Fruit fly (Drosophila melanogaster) whole organism, embryonic: ENCODE data around the gene CG42542.

Experiments
- Atf-2 ChIP-seq: fragments of 200-800 bp; sonication (Bioruptor generic); optimal IDR thresholded peaks from 2 replicates; lab custom pipeline; 2016; ENCODE audit warnings: missing biosample characterization, missing genetic modification characterization
- Awh ChIP-seq: fragments of 200-800 bp; sonication (Bioruptor generic); IDR thresholded peaks from 2 replicates; pipeline ENCODE4, ENCODE4 v1.3.6; 2022; ENCODE audit warnings: missing biosample characterization, missing genetic modification characterization
- B-H1 ChIP-seq: fragments of 200-800 bp; sonication (Bioruptor generic); IDR thresholded peaks from 3 replicates; pipeline ENCODE4 v1.3.6; 2022; ENCODE audit warnings: missing biosample characterization, missing genetic modification characterization
- CG10147 ChIP-seq: fragments of 200-800 bp; sonication (Bioruptor generic); optimal IDR thresholded peaks from 2 replicates; lab custom pipeline; 2019; ENCODE audit warnings: missing biosample characterization, mild to moderate bottlenecking, missing genetic modification characterization, moderate library complexity
- CG10321 ChIP-seq: fragments of 200-800 bp; sonication (Bioruptor generic); IDR thresholded peaks from 2 replicates; pipeline ENCODE4 v1.3.6; 2022; ENCODE audit warnings: missing biosample characterization, missing genetic modification characterization
- CG10431 ChIP-seq: fragments of 200-800 bp; sonication (Bioruptor generic); optimal IDR thresholded peaks from 3 replicates; lab custom pipeline; 2018; ENCODE audit warnings: missing biosample characterization, mild to moderate bottlenecking, missing genetic modification characterization
- CG10462 ChIP-seq: fragments of 200-800 bp; sonication (Bioruptor generic); optimal IDR thresholded peaks from 2 replicates; lab custom pipeline; 2016; ENCODE audit warnings: missing biosample characterization, missing genetic modification characterization
- CG1233 ChIP-seq: fragments of 200-800 bp; sonication (Bioruptor generic); optimal IDR thresholded peaks from 4 replicates; lab custom pipeline; 2018; ENCODE audit warnings: missing biosample characterization, mild to moderate bottlenecking, missing genetic modification characterization
- CG13296 ChIP-seq: fragments of 200-800 bp; sonication (Bioruptor generic); optimal IDR thresholded peaks from 3 replicates; lab custom pipeline; 2018; ENCODE audit warnings: missing biosample characterization, mild to moderate bottlenecking, missing genetic modification characterization
- CG14014 ChIP-seq: fragments of 200-800 bp; sonication (Bioruptor generic); IDR thresholded peaks from 2 replicates; pipeline ENCODE4 v1.3.6; 2022; ENCODE audit warnings: missing biosample characterization, missing genetic modification characterization
- CG16779 ChIP-seq: fragments of 200-800 bp; sonication (Bioruptor generic); IDR thresholded peaks from 2 replicates; pipeline ENCODE4 v1.3.6; 2022; ENCODE audit warnings: missing biosample characterization, missing genetic modification characterization
- CG17385 ChIP-seq: fragments of 200-800 bp; sonication (Bioruptor generic); optimal IDR thresholded peaks from 3 replicates; lab custom pipeline; 2018; ENCODE audit warnings: missing biosample characterization, mild to moderate bottlenecking, missing genetic modification characterization
- CG18619 ChIP-seq: fragments of 200-800 bp; sonication (Bioruptor generic); optimal IDR thresholded peaks from 3 replicates; lab custom pipeline; 2017; ENCODE audit warnings: missing biosample characterization, mild to moderate bottlenecking, missing genetic modification characterization
- CG42726 ChIP-seq: fragments of 200-800 bp; sonication (Bioruptor generic); IDR thresholded peaks from 2 replicates; pipeline ENCODE4 v1.3.6; 2022; ENCODE audit warnings: missing biosample characterization, missing genetic modification characterization; ENCODE audit not compliant: partially characterized antibody
- CG5245 ChIP-seq: fragments of 200-800 bp; sonication (Bioruptor generic); optimal IDR thresholded peaks from 3 replicates; lab custom pipeline; 2016; ENCODE audit warnings: missing biosample characterization, missing genetic modification characterization
- CG5953 ChIP-seq: fragments of 200-800 bp; sonication (Bioruptor generic); IDR thresholded peaks from 2 replicates; pipeline ENCODE4 v1.3.6; 2022; ENCODE audit warnings: missing biosample characterization, missing genetic modification characterization
- CG6254 ChIP-seq: fragments of 200-800 bp; sonication (Bioruptor generic); optimal IDR thresholded peaks from 3 replicates; lab custom pipeline; 2017; ENCODE audit warnings: mild to moderate bottlenecking, missing biosample characterization, missing genetic modification reagents, missing genetic modification characterization
- CG6689 ChIP-seq: fragments of 200-800 bp; sonication (Bioruptor generic); IDR thresholded peaks from 2 replicates; pipeline ENCODE4 v1.3.6; 2022; ENCODE audit warnings: missing biosample characterization, missing genetic modification characterization
- CG7839 ChIP-seq: fragments of 200-800 bp; sonication (Bioruptor generic); optimal IDR thresholded peaks from 3 replicates; lab custom pipeline; 2018; ENCODE audit warnings: missing biosample characterization, mild to moderate bottlenecking, missing genetic modification characterization, moderate library complexity
- CG9437 ChIP-seq: fragments of 200-800 bp; sonication (Bioruptor generic); optimal IDR thresholded peaks from 2 replicates; lab custom pipeline; 2018; ENCODE audit warnings: missing biosample characterization, mild to moderate bottlenecking, missing genetic modification characterization
- Deaf1 ChIP-seq: fragments of 200-800 bp; optimal IDR thresholded peaks from 3 replicates; lab custom pipeline; 2019; ENCODE audit warnings: missing biosample characterization, mild to moderate bottlenecking, missing genetic modification characterization, moderate library complexity
- E2f1 ChIP-seq: fragments of 200-800 bp; sonication (Bioruptor generic); IDR thresholded peaks from 2 replicates; pipeline ENCODE4 v1.3.6; 2022; ENCODE audit warnings: missing biosample characterization, missing genetic modification characterization
- Gsc ChIP-seq: fragments of 200-800 bp; sonication (Bioruptor generic); IDR thresholded peaks from 2 replicates; pipeline ENCODE4 v1.3.6; 2022; ENCODE audit warnings: missing biosample characterization, missing genetic modification characterization
- Lhr ChIP-seq: fragments of 200-800 bp; sonication (Bioruptor generic); optimal IDR thresholded peaks from 3 replicates; lab custom pipeline; 2017; ENCODE audit warnings: mild to moderate bottlenecking, missing biosample characterization, missing genetic modification reagents, missing genetic modification characterization
- Meics ChIP-seq: fragments of 200-800 bp; sonication (Bioruptor generic); optimal IDR thresholded peaks from 2 replicates; lab custom pipeline; 2017; ENCODE audit warnings: missing biosample characterization, mild to moderate bottlenecking, missing genetic modification characterization
- Nf-YB ChIP-seq: fragments of 200-800 bp; sonication (Bioruptor generic); optimal IDR thresholded peaks from 3 replicates; lab custom pipeline; 2019; ENCODE audit warnings: missing biosample characterization, mild to moderate bottlenecking, missing genetic modification characterization, moderate library complexity
- Sry-β ChIP-seq: fragments of 200-800 bp; sonication (Bioruptor generic); optimal IDR thresholded peaks from 2 replicates; lab custom pipeline; 2018; ENCODE audit warnings: missing biosample characterization, mild to moderate bottlenecking, missing genetic modification characterization, moderate library complexity
- Taf1 ChIP-seq: fragments of 200-800 bp; sonication (Bioruptor generic); IDR thresholded peaks from 2 replicates; pipeline ENCODE4 v1.3.6; 2022; ENCODE audit warnings: missing biosample characterization, missing genetic modification characterization
- az2 ChIP-seq: fragments of 200-800 bp; sonication (Bioruptor generic); optimal IDR thresholded peaks from 3 replicates; lab custom pipeline; 2016; ENCODE audit warnings: missing biosample characterization, missing genetic modification characterization
- bowl ChIP-seq: fragments of 200-800 bp; sonication (Bioruptor generic); IDR thresholded peaks from 2 replicates; pipeline ENCODE4 v1.3.6; 2022; ENCODE audit warnings: missing biosample characterization, missing genetic modification characterization
- bsh ChIP-seq, 2 experiments: fragments of 200-800 bp; sonication (Bioruptor generic); optimal IDR thresholded peaks; 2 replicates each; lab custom pipeline; 2017 to 2018; ENCODE audit warnings: mild to moderate bottlenecking in 2 of 2, missing biosample characterization in 2 of 2, missing genetic modification characterization in 2 of 2, moderate library complexity in 1 of 2
- dysf ChIP-seq: fragments of 200-800 bp; sonication (Bioruptor generic); IDR thresholded peaks from 3 replicates; pipeline ENCODE4 v1.3.6; 2022; ENCODE audit warnings: missing biosample characterization, missing genetic modification characterization
- exex ChIP-seq: fragments of 200-800 bp; sonication (Bioruptor generic); optimal IDR thresholded peaks from 4 replicates; lab custom pipeline; 2018; ENCODE audit warnings: missing biosample characterization, mild to moderate bottlenecking, missing genetic modification characterization, moderate library complexity
- gce ChIP-seq: fragments of 200-800 bp; sonication (Bioruptor generic); IDR thresholded peaks from 3 replicates; pipeline ENCODE4 v1.3.6; 2022; ENCODE audit warnings: missing biosample characterization, missing genetic modification characterization
- gsb-n ChIP-seq: fragments of 200-800 bp; sonication (Bioruptor generic); optimal IDR thresholded peaks from 3 replicates; lab custom pipeline; 2018; ENCODE audit warnings: missing biosample characterization, mild to moderate bottlenecking, missing genetic modification characterization
- kni ChIP-seq: fragments of 200-800 bp; sonication (Bioruptor generic); optimal IDR thresholded peaks from 3 replicates; lab custom pipeline; 2017; ENCODE audit warnings: mild to moderate bottlenecking, missing biosample characterization, missing genetic modification reagents, missing genetic modification characterization
- oc ChIP-seq: fragments of 200-800 bp; sonication (Bioruptor generic); optimal IDR thresholded peaks from 2 replicates; lab custom pipeline; 2018; ENCODE audit warnings: missing biosample characterization, mild to moderate bottlenecking, missing genetic modification characterization, moderate library complexity
- pb ChIP-seq: fragments of 200-800 bp; sonication (Bioruptor generic); optimal IDR thresholded peaks from 3 replicates; lab custom pipeline; 2016; ENCODE audit warnings: missing biosample characterization, missing genetic modification characterization
- pfk ChIP-seq: fragments of 200-800 bp; sonication (Bioruptor generic); optimal IDR thresholded peaks from 2 replicates; lab custom pipeline; 2018; ENCODE audit warnings: missing biosample characterization, mild to moderate bottlenecking, missing genetic modification characterization, moderate library complexity
- prd ChIP-seq, 3 experiments: fragments of >200 bp in 2 of 3; fragments of 200-800 bp in 1 of 3; sonication (Bioruptor generic) in 1 of 3; optimal IDR thresholded peaks in 2 of 3; IDR thresholded peaks in 1 of 3; 2 replicates in 2 of 3; 3 replicates in 1 of 3; pipeline versions ENCODE4 v1.3.6 to Lab custom; 2017 to 2022; ENCODE audit warnings: missing biosample characterization in 1 of 3, missing genetic modification characterization in 1 of 3
- pzg ChIP-seq: fragments of 200-800 bp; sonication (Bioruptor generic); optimal IDR thresholded peaks from 3 replicates; lab custom pipeline; 2018; ENCODE audit warnings: missing biosample characterization, mild to moderate bottlenecking, missing genetic modification characterization, moderate library complexity
- repo ChIP-seq: fragments of 200-800 bp; sonication (Bioruptor generic); optimal IDR thresholded peaks from 2 replicates; lab custom pipeline; 2016; ENCODE audit warnings: missing biosample characterization, missing genetic modification characterization
- sim ChIP-seq: fragments of 200-800 bp; sonication (Bioruptor generic); IDR thresholded peaks from 2 replicates; pipeline ENCODE4 v1.3.6; 2022; ENCODE audit warnings: missing biosample characterization, missing genetic modification characterization
- slp2 ChIP-seq: fragments of 200-800 bp; sonication (Bioruptor generic); optimal IDR thresholded peaks from 2 replicates; lab custom pipeline; 2016; ENCODE audit warnings: missing biosample characterization, missing genetic modification characterization
- tna ChIP-seq: fragments of 200-800 bp; sonication (Bioruptor generic); IDR thresholded peaks from 2 replicates; pipeline ENCODE4 v1.3.6; 2022; ENCODE audit warnings: missing biosample characterization, missing genetic modification characterization; ENCODE audit not compliant: partially characterized antibody
- tup ChIP-seq: fragments of 200-800 bp; sonication (Bioruptor generic); optimal IDR thresholded peaks from 2 replicates; lab custom pipeline; 2016; ENCODE audit warnings: missing biosample characterization, mild to moderate bottlenecking, missing genetic modification characterization, moderate library complexity
- vfl ChIP-seq: fragments of 200-800 bp; sonication (Bioruptor generic); optimal IDR thresholded peaks from 2 replicates; lab custom pipeline; 2016; ENCODE audit warnings: missing biosample characterization, missing genetic modification characterization
- wek ChIP-seq: fragments of 200-800 bp; sonication (Bioruptor generic); optimal IDR thresholded peaks from 3 replicates; lab custom pipeline; 2018; ENCODE audit warnings: missing biosample characterization, mild to moderate bottlenecking, missing genetic modification characterization, moderate library complexity
- zf30C ChIP-seq: fragments of 200-800 bp; sonication (Bioruptor generic); optimal IDR thresholded peaks from 3 replicates; lab custom pipeline; 2018; ENCODE audit warnings: missing biosample characterization, mild to moderate bottlenecking, missing genetic modification characterization

Gene CG42542

dm6 chr3R:15229329-15229876 lies 33.0 kb downstream of the CG42542 start, which contains the start of the genes Art3 and mRpS10 (continued):
- peak; percentile 100 for TF ChIP-seq Atf-2 (GFP tag; lab: Kevin White, UChicago)
- peak; percentile 100 for TF ChIP-seq CG16779 (GFP tag; lab: Robert Waterston, UW)
- TF ChIP-seq CG10431 (GFP tag; lab: Kevin White, UChicago) = peak; percentile 99
- TF ChIP-seq CG5953 (GFP tag; lab: Robert Waterston, UW) = peak; percentile 100
- peak; percentile 98 for TF ChIP-seq CG9437 (GFP tag; lab: Kevin White, UChicago)
- peak; percentile 100 for TF ChIP-seq slp2 (GFP tag; lab: Kevin White, UChicago)
- TF ChIP-seq gce (GFP tag; lab: Robert Waterston, UW) = peak; percentile 100
- TF ChIP-seq CG6689 (GFP tag; lab: Robert Waterston, UW) = peak; percentile 100
- peak; percentile 98 for TF ChIP-seq tup (GFP tag; lab: Kevin White, UChicago)
- TF ChIP-seq CG5245 (GFP tag; lab: Kevin White, UChicago) = peak; percentile 100
- peak; percentile 92 for TF ChIP-seq CG10321 (GFP tag; lab: Robert Waterston, UW)
- TF ChIP-seq CG14014 (GFP tag; lab: Robert Waterston, UW) = peak; percentile 100
- TF ChIP-seq pzg (GFP tag; lab: Kevin White, UChicago) = peak; percentile 76
- TF ChIP-seq CG18619 = peak; percentile 100
- peak; percentile 100 for TF ChIP-seq Awh
- peak; percentile 100 for TF ChIP-seq sim (GFP tag; lab: Robert Waterston, UW)
- TF ChIP-seq az2 (GFP tag; lab: Kevin White, UChicago) = peak; percentile 100
- TF ChIP-seq Gsc (GFP tag; lab: Robert Waterston, UW) = peak; percentile 99
- peak; percentile 99 for TF ChIP-seq bowl
- TF ChIP-seq Deaf1 (tag; lab: Kevin White, UChicago) = peak; percentile 94
- peak; percentile 99 for TF ChIP-seq vfl (GFP tag; lab: Kevin White, UChicago)
- peak; percentile 99 for TF ChIP-seq Lhr (GFP tag; lab: Kevin White, UChicago)
- peak; percentile 72 for TF ChIP-seq zf30C (GFP tag; lab: Kevin White, UChicago)
- 0 out of 2 replicates have a peak, but pooled peaks have one; percentile 36 for TF ChIP-seq CG42726 (GFP tag; lab: Robert Waterston, UW)
- TF ChIP-seq tna (GFP tag; lab: Robert Waterston, UW) = 0 out of 2 replicates have a peak, but pooled peaks have one; percentile 10
- TF ChIP-seq CG17385 (GFP tag; lab: Kevin White, UChicago) = peak; percentile 100
- TF ChIP-seq Taf1 (GFP tag; lab: Robert Waterston, UW) = peak; percentile 100
- TF ChIP-seq oc = peak; percentile 100
- no peak for TF ChIP-seq prd (optimal IDR thresholded peaks at IDR 0.05; lab: Kevin White, UChicago)
- TF ChIP-seq prd (GFP tag; IDR thresholded peaks at IDR 0.05; lab: Robert Waterston, UW) = peak; percentile 100
- peak; percentile 100 for TF ChIP-seq CG7839
- peak; percentile 99 for TF ChIP-seq kni (GFP tag; lab: Kevin White, UChicago)
- peak; percentile 100 for TF ChIP-seq gsb-n
- TF ChIP-seq CG10147 (GFP tag; lab: Kevin White, UChicago) = peak; percentile 100
- peak; percentile 100 for TF ChIP-seq CG1233
- TF ChIP-seq pb (GFP tag; lab: Kevin White, UChicago) = peak; percentile 100
- TF ChIP-seq wek (GFP tag; lab: Kevin White, UChicago) = peak; percentile 98
- TF ChIP-seq exex (tag; lab: Kevin White, UChicago) = peak; percentile 99
- peak; percentile 100 for TF ChIP-seq repo
- peak; percentile 100 for TF ChIP-seq Meics (GFP tag; lab: Kevin White, UChicago)
- TF ChIP-seq Sry-β (GFP tag; lab: Kevin White, UChicago) = peak; percentile 83
- TF ChIP-seq Nf-YB (GFP tag; lab: Kevin White, UChicago) = peak; percentile 94
- TF ChIP-seq CG13296 (GFP tag; lab: Kevin White, UChicago) = peak; percentile 100
- peak; percentile 100 for TF ChIP-seq CG10462 (GFP tag; lab: Kevin White, UChicago)
- peak; percentile 100 for TF ChIP-seq E2f1 (GFP tag; lab: Robert Waterston, UW)
- peak; percentile 100 for TF ChIP-seq B-H1 (GFP tag; lab: Robert Waterston, UW)
- peak; percentile 84 for TF ChIP-seq pfk
- TF ChIP-seq dysf = peak; percentile 100
- TF ChIP-seq CG6254 (GFP tag; lab: Kevin White, UChicago) = peak; percentile 98
- TF ChIP-seq bsh (GFP tag; optimal IDR thresholded peaks at IDR 0.05; lab: Kevin White, UChicago) = peak in 1 of 2 experiments; percentile 100
